Worm (Caenorhabditis elegans) whole organism, young adult: Measurements from ENCODE around the gene C16A3.6.

Source experiments
- C17E4.6 ChIP-seq: fragments of 200-800 bp; sonication (Bioruptor generic); IDR thresholded peaks from 2 replicates; pipeline ENCODE4 v1.3.6; 2022; ENCODE audit warnings: missing genetic modification reagents, missing genetic modification characterization, missing compliant biosample characterization
- F10E7.11 ChIP-seq: sonication (generic microtip); optimal IDR thresholded peaks from 2 replicates; lab custom pipeline; 2017; ENCODE audit warnings: mild to moderate bottlenecking, missing genetic modification characterization, moderate library complexity, missing compliant biosample characterization
- F37B4.10 ChIP-seq: fragments of 200-800 bp; sonication (Bioruptor generic); IDR thresholded peaks from 2 replicates; pipeline ENCODE4 v1.3.6; 2022; ENCODE audit warnings: missing genetic modification characterization, missing compliant biosample characterization
- F49E8.2 ChIP-seq: sonication (generic microtip); optimal IDR thresholded peaks from 3 replicates; lab custom pipeline; 2017; ENCODE audit warnings: missing genetic modification characterization, mild to moderate bottlenecking, missing compliant biosample characterization, antibody characterized with exemption, moderate library complexity; ENCODE audit not compliant: insufficient read depth
- F55B11.4 ChIP-seq: sonication (generic microtip); optimal IDR thresholded peaks from 2 replicates; lab custom pipeline; 2016; ENCODE audit warnings: missing compliant biosample characterization, missing genetic modification characterization, borderline replicate concordance; ENCODE audit not compliant: insufficient read depth
- T07F8.4 ChIP-seq: sonication (generic microtip); optimal IDR thresholded peaks from 2 replicates; lab custom pipeline; 2016; ENCODE audit warnings: mild to moderate bottlenecking, missing genetic modification characterization, moderate library complexity, missing compliant biosample characterization
- Y53G8AR.9 ChIP-seq: fragments of 200-800 bp; sonication (Bioruptor generic); conservative IDR thresholded peaks from 2 replicates; pipeline ENCODE4 v1.3.6; 2022; ENCODE audit warnings: missing genetic modification reagents, missing genetic modification characterization, missing compliant biosample characterization
- Y79H2A.3 ChIP-seq: fragments of 200-800 bp; sonication (Bioruptor generic); conservative IDR thresholded peaks from 2 replicates; pipeline ENCODE4 v1.3.6; 2022; ENCODE audit warnings: missing genetic modification reagents, missing genetic modification characterization, missing compliant biosample characterization
- ZK185.1 ChIP-seq: sonication (generic microtip); optimal IDR thresholded peaks from 2 replicates; lab custom pipeline; 2016; ENCODE audit warnings: mild to moderate bottlenecking, missing genetic modification characterization, missing compliant biosample characterization; ENCODE audit not compliant: poor library complexity, severe bottlenecking
- aptf-3 ChIP-seq: fragments of 200-800 bp; sonication (Bioruptor generic); IDR thresholded peaks from 2 replicates; pipeline ENCODE4 v1.3.6; 2022; ENCODE audit warnings: missing genetic modification characterization, missing compliant biosample characterization
- athp-1 ChIP-seq: sonication (generic microtip); optimal IDR thresholded peaks from 2 replicates; lab custom pipeline; 2017; ENCODE audit warnings: mild to moderate bottlenecking, missing genetic modification characterization, missing compliant biosample characterization
- bed-1 ChIP-seq: fragments of 200-800 bp; sonication (Bioruptor generic); IDR thresholded peaks from 2 replicates; pipeline ENCODE4 v1.3.6; 2022; ENCODE audit warnings: missing genetic modification reagents, missing genetic modification characterization, missing compliant biosample characterization
- cebp-1 ChIP-seq, 2 experiments: fragments of 200-800 bp in 1 of 2; sonication (Bioruptor generic) in 1 of 2; sonication (generic microtip) in 1 of 2; IDR thresholded peaks in 1 of 2; optimal IDR thresholded peaks in 1 of 2; 2 replicates each; pipeline versions ENCODE4 v1.3.6 to Lab custom; 2017 to 2022; ENCODE audit warnings: missing compliant biosample characterization in 2 of 2, missing genetic modification characterization in 2 of 2, mild to moderate bottlenecking in 1 of 2, missing genetic modification reagents in 1 of 2, moderate library complexity in 1 of 2
- ceh-27 ChIP-seq: fragments of 200-800 bp; sonication (Bioruptor generic); optimal IDR thresholded peaks from 2 replicates; lab custom pipeline; 2018; ENCODE audit warnings: mild to moderate bottlenecking, missing genetic modification characterization, moderate library complexity, missing compliant biosample characterization
- ceh-40 ChIP-seq: fragments of 200-800 bp; sonication (Bioruptor generic); IDR thresholded peaks from 2 replicates; pipeline ENCODE4 v1.3.6; 2022; ENCODE audit warnings: missing genetic modification characterization, missing compliant biosample characterization
- ceh-79 ChIP-seq: sonication (generic microtip); optimal IDR thresholded peaks from 2 replicates; lab custom pipeline; 2017; ENCODE audit warnings: mild to moderate bottlenecking, missing genetic modification characterization, missing compliant biosample characterization
- ceh-91 ChIP-seq: fragments of 200-800 bp; sonication (Bioruptor generic); IDR thresholded peaks from 2 replicates; pipeline ENCODE4 v1.3.6; 2022; ENCODE audit warnings: missing genetic modification reagents, missing genetic modification characterization, missing compliant biosample characterization
- dox-1 ChIP-seq: fragments of 200-800 bp; sonication (Bioruptor generic); IDR thresholded peaks from 2 replicates; pipeline ENCODE4 v1.3.6; 2022; ENCODE audit warnings: missing genetic modification reagents, missing genetic modification characterization, missing compliant biosample characterization
- fkh-3 ChIP-seq: sonication (generic microtip); optimal IDR thresholded peaks from 2 replicates; lab custom pipeline; 2016; ENCODE audit warnings: mild to moderate bottlenecking, missing genetic modification characterization, missing compliant biosample characterization
- hlh-12 ChIP-seq: sonication (generic microtip); optimal IDR thresholded peaks from 2 replicates; lab custom pipeline; 2016; ENCODE audit warnings: missing genetic modification characterization, missing compliant biosample characterization
- hmg-1.2 ChIP-seq: fragments of 200-800 bp; sonication (Bioruptor generic); IDR thresholded peaks from 2 replicates; pipeline ENCODE4 v1.3.6; 2022; ENCODE audit warnings: missing genetic modification reagents, missing genetic modification characterization, missing compliant biosample characterization
- hmg-20 ChIP-seq: fragments of 200-800 bp; sonication (Bioruptor generic); IDR thresholded peaks from 2 replicates; pipeline ENCODE4 v1.3.6; 2022; ENCODE audit warnings: missing genetic modification reagents, missing genetic modification characterization, missing compliant biosample characterization
- hrde-1 ChIP-seq: sonication (generic microtip); optimal IDR thresholded peaks from 2 replicates; lab custom pipeline; 2016; ENCODE audit warnings: missing genetic modification characterization, mild to moderate bottlenecking, missing compliant biosample characterization, moderate library complexity, missing genotype, missing genetic modification reagents, borderline replicate concordance
- lag-1 ChIP-seq: fragments of 200-800 bp; sonication (Bioruptor generic); IDR thresholded peaks from 2 replicates; pipeline ENCODE4 v1.3.6; 2022; ENCODE audit warnings: missing genetic modification reagents, missing genetic modification characterization, missing compliant biosample characterization
- let-607 ChIP-seq, 2 experiments: fragments of 200-800 bp in 1 of 2; sonication (Bioruptor generic) in 1 of 2; sonication (generic microtip) in 1 of 2; optimal IDR thresholded peaks; 2 replicates each; lab custom pipeline; 2016 to 2018; ENCODE audit warnings: mild to moderate bottlenecking in 2 of 2, missing compliant biosample characterization in 2 of 2, missing genetic modification characterization in 2 of 2, moderate library complexity in 2 of 2, missing genotype in 1 of 2
- lin-40 ChIP-seq: sonication (generic microtip); optimal IDR thresholded peaks from 2 replicates; lab custom pipeline; 2016; ENCODE audit warnings: missing genetic modification characterization, mild to moderate bottlenecking, missing compliant biosample characterization, missing genotype, missing genetic modification reagents
- madf-10 ChIP-seq: sonication (generic microtip); optimal IDR thresholded peaks from 2 replicates; lab custom pipeline; 2016; ENCODE audit warnings: mild to moderate bottlenecking, missing genetic modification characterization, missing compliant biosample characterization
- mcd-1 ChIP-seq: fragments of 200-800 bp; sonication (Bioruptor generic); IDR thresholded peaks from 2 replicates; pipeline ENCODE4 v1.3.6; 2022; ENCODE audit warnings: missing genetic modification reagents, missing genetic modification characterization, missing compliant biosample characterization
- mes-4 ChIP-seq: sonication (generic microtip); optimal IDR thresholded peaks from 2 replicates; lab custom pipeline; 2016; ENCODE audit warnings: missing genotype, missing genetic modification characterization, missing compliant biosample characterization
- nfya-1 ChIP-seq: sonication (generic microtip); optimal IDR thresholded peaks from 2 replicates; lab custom pipeline; 2017; ENCODE audit warnings: antibody characterized with exemption, missing compliant biosample characterization, missing genetic modification characterization, borderline replicate concordance; ENCODE audit not compliant: insufficient read depth
- nhr-179 ChIP-seq: sonication (generic microtip); optimal IDR thresholded peaks from 2 replicates; lab custom pipeline; 2016; ENCODE audit warnings: mild to moderate bottlenecking, missing genetic modification characterization, missing compliant biosample characterization
- pbrm-1 ChIP-seq: fragments of 200-800 bp; sonication (Bioruptor generic); IDR thresholded peaks from 2 replicates; pipeline ENCODE4 v1.3.6; 2022; ENCODE audit warnings: missing genetic modification reagents, missing genetic modification characterization, missing compliant biosample characterization
- rec-8 ChIP-seq, 2 experiments: sonication (generic microtip); optimal IDR thresholded peaks; 2 replicates each; lab custom pipeline; 2016; ENCODE audit warnings: mild to moderate bottlenecking in 2 of 2, missing genetic modification characterization in 2 of 2, missing genetic modification reagents in 2 of 2, missing genotype in 2 of 2, missing biosample characterization in 1 of 2, missing compliant biosample characterization in 1 of 2, moderate library complexity in 1 of 2
- sea-2 ChIP-seq: fragments of 200-800 bp; sonication (Bioruptor generic); IDR thresholded peaks from 2 replicates; pipeline ENCODE4 v1.3.6; 2022; ENCODE audit warnings: missing genetic modification characterization, missing compliant biosample characterization
- sptf-2 ChIP-seq: fragments of 200-800 bp; sonication (Bioruptor generic); optimal IDR thresholded peaks from 2 replicates; lab custom pipeline; 2018; ENCODE audit warnings: mild to moderate bottlenecking, missing genetic modification characterization, missing compliant biosample characterization
- tbp1 ChIP-seq: fragments of 200-800 bp; sonication (Bioruptor generic); optimal IDR thresholded peaks from 2 replicates; lab custom pipeline; 2018; ENCODE audit warnings: mild to moderate bottlenecking, missing genetic modification characterization, missing compliant biosample characterization
- tlf-1 ChIP-seq: fragments of 200-800 bp; sonication (Bioruptor generic); optimal IDR thresholded peaks from 2 replicates; lab custom pipeline; 2018; ENCODE audit warnings: mild to moderate bottlenecking, missing genetic modification characterization, missing compliant biosample characterization
- unc-62 ChIP-seq: fragments of 150-350 bp; optimal IDR thresholded peaks from 2 replicates; lab custom pipeline; 2014; ENCODE audit warnings: missing biosample characterization, missing genetic modification reagents, missing genetic modification characterization
- zim-3 ChIP-seq: sonication (generic microtip); optimal IDR thresholded peaks from 2 replicates; lab custom pipeline; 2017; ENCODE audit warnings: mild to moderate bottlenecking, missing genetic modification characterization, moderate library complexity, missing compliant biosample characterization
- ztf-6 ChIP-seq: fragments of 200-800 bp; sonication (Bioruptor generic); IDR thresholded peaks from 2 replicates; pipeline ENCODE4 v1.3.6; 2022; ENCODE audit warnings: missing genetic modification reagents, missing genetic modification characterization, missing compliant biosample characterization

C16A3.6 gene

DNA sequence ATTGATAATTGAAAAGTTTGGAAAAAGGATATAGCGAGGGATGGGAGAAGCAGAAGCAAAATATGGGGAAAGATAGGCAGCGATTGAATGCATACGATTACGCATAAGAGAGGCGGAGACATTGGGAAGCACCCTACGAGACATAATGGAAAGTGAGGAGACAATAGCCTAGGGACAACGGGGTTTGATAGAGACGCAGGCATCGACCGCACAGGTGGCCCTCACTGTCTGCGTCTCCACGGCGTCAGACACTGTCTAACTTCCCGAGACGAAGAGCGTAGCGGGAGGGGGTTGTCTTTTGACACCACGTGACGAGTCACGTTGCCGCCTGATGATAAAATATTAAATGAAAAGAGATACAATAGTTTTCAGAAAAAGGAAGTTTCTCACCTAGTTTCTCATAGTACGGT is 42.0 kb downstream of the C16A3.6 start (continued):
- no peak for TF ChIP-seq F37B4.10 (GFP tag; lab: Robert Waterston, UW)
- TF ChIP-seq let-607 (tag; optimal IDR thresholded peaks at IDR 0.05; lab: Kevin White, UChicago), result peak in 1 of 2 experiments; percentile 70
- peak; percentile 99 for TF ChIP-seq hmg-1.2 (GFP tag; lab: Robert Waterston, UW)
- peak; percentile 90 for TF ChIP-seq lin-40 (tag; lab: Kevin White, UChicago)
- TF ChIP-seq madf-10, result peak; percentile 60
- TF ChIP-seq ceh-40 (GFP tag; lab: Robert Waterston, UW), result no peak
- TF ChIP-seq mes-4 (tag; lab: Kevin White, UChicago), result no peak
- no peak for TF ChIP-seq fkh-3 (tag; lab: Kevin White, UChicago)
- no peak for TF ChIP-seq nfya-1 (tag; lab: Kevin White, UChicago)
- no peak for TF ChIP-seq unc-62
- TF ChIP-seq hrde-1 (tag; lab: Kevin White, UChicago), result no peak
- no peak for TF ChIP-seq C17E4.6 (GFP tag; lab: Robert Waterston, UW)
- TF ChIP-seq aptf-3, result no peak
- no peak for TF ChIP-seq rec-8 (tag; optimal IDR thresholded peaks at IDR 0.05; lab: Kevin White, UChicago)
- TF ChIP-seq ztf-6 (GFP tag; lab: Robert Waterston, UW), result no peak
- TF ChIP-seq ZK185.1 (tag; lab: Kevin White, UChicago), result peak; percentile 69
- TF ChIP-seq ceh-79, result no peak
- no peak for TF ChIP-seq F55B11.4 (tag; lab: Kevin White, UChicago)
- TF ChIP-seq cebp-1 (GFP tag; IDR thresholded peaks at IDR 0.05; lab: Robert Waterston, UW), result 0 out of 2 replicates have a peak, but pooled peaks have one; percentile 7
- peak; percentile 88 for TF ChIP-seq cebp-1 (tag; optimal IDR thresholded peaks at IDR 0.05; lab: Kevin White, UChicago)
- TF ChIP-seq T07F8.4 (tag; lab: Kevin White, UChicago), result peak; percentile 5
- no peak for TF ChIP-seq lag-1
- peak; percentile 24; the same call in 1 of the 2 replicates for TF ChIP-seq hmg-20 (GFP tag; lab: Robert Waterston, UW)
- TF ChIP-seq F49E8.2, result no peak
- no peak for TF ChIP-seq athp-1 (tag; lab: Kevin White, UChicago)
- peak; percentile 63 for TF ChIP-seq tbp1 (GFP tag; lab: Kevin White, UChicago)
- TF ChIP-seq ceh-91 (GFP tag; lab: Robert Waterston, UW), result no peak
- no peak for TF ChIP-seq F10E7.11
- TF ChIP-seq bed-1, result no peak
- TF ChIP-seq tlf-1 (GFP tag; lab: Kevin White, UChicago), result peak; percentile 84
- no peak for TF ChIP-seq hlh-12 (tag; lab: Kevin White, UChicago)
- TF ChIP-seq Y53G8AR.9, result no peak
- TF ChIP-seq mcd-1, result peak; percentile 81
- peak; percentile 80 for TF ChIP-seq pbrm-1 (GFP tag; lab: Robert Waterston, UW)
- TF ChIP-seq Y79H2A.3, result no peak
- TF ChIP-seq zim-3 (tag; lab: Kevin White, UChicago), result no peak
- TF ChIP-seq sea-2 (GFP tag; lab: Robert Waterston, UW), result no peak
- peak; percentile 80 for TF ChIP-seq dox-1
- TF ChIP-seq sptf-2 (GFP tag; lab: Kevin White, UChicago), result no peak
- TF ChIP-seq ceh-27 (GFP tag; lab: Kevin White, UChicago), result peak; percentile 56
- TF ChIP-seq nhr-179 (tag; lab: Kevin White, UChicago), result no peak
- TF ChIP-seq, all 124 proteins: peak for 47
